Worm (Caenorhabditis elegans): ENCODE results near the gene C10A4.2.

DNA sequence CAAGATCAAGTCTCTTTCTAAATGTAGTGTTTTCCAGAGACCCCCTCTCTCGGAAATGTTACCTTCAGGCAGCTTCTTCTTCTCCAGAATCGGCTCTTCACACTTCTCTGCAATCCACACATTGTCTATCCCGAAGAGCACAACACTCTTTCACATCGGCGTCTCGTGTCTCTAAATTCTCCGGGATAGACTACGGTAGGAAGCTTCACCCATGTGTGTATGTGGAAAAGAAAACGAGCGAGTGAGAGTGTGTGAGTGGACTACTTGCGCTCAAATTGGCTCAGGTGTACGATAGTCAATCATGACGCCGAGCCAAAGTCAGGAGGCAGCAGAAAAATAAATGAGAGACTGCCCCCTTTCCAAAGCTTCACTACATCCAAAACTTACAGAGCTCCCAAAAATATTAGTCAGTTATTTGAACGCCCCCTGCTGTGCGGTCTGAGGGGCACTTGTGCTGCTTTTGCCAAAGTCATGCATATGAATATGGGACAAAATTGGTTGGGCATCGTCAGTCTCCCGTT, 47.2 kb downstream of the C10A4.2 start:
- no peak for TF ChIP-seq lim-6 (tag; optimal IDR thresholded peaks at IDR 0.05)
- TF ChIP-seq ama-1 (optimal IDR thresholded peaks at IDR 0.05) = no peak
- no peak for TF ChIP-seq F13H6.1 (tag; optimal IDR thresholded peaks at IDR 0.05)
- no peak for TF ChIP-seq ceh-22 (tag; optimal IDR thresholded peaks at IDR 0.05)
- TF ChIP-seq fkh-10 (GFP tag; optimal IDR thresholded peaks at IDR 0.05) = no peak
- no peak for TF ChIP-seq unc-3 (GFP tag; conservative IDR thresholded peaks at IDR 0.05)
- TF ChIP-seq unc-3 (tag; optimal IDR thresholded peaks at IDR 0.05) = no peak
